Fruit fly (Drosophila melanogaster) whole organism, embryonic: ENCODE results near the gene CG13716.

Experiments used
- ATbp ChIP-seq: fragments of 200-800 bp; sonication (Bioruptor generic); optimal IDR thresholded peaks from 2 replicates; lab custom pipeline; 2017; ENCODE audit warnings: missing biosample characterization, mild to moderate bottlenecking, missing genetic modification characterization, missing genetic modification reagents
- Abd-B ChIP-seq: fragments of 200-800 bp; sonication (Bioruptor generic); optimal IDR thresholded peaks from 2 replicates; lab custom pipeline; 2018; ENCODE audit warnings: missing biosample characterization, mild to moderate bottlenecking, missing genetic modification characterization, moderate library complexity
- Bgb ChIP-seq: fragments of 200-800 bp; sonication (Bioruptor generic); IDR thresholded peaks from 2 replicates; pipeline ENCODE4 v1.3.6; 2022; ENCODE audit warnings: missing biosample characterization, missing genetic modification characterization; ENCODE audit not compliant: partially characterized antibody
- CG11247 ChIP-seq: fragments of 200-800 bp; sonication (Bioruptor generic); IDR thresholded peaks from 2 replicates; pipeline ENCODE4 v1.3.6; 2022; ENCODE audit warnings: missing biosample characterization, missing genetic modification characterization
- CG11560 ChIP-seq: fragments of 200-800 bp; sonication (Bioruptor generic); IDR thresholded peaks from 3 replicates; pipeline ENCODE4 v1.3.6; 2022; ENCODE audit warnings: missing biosample characterization, missing genetic modification characterization
- CG12744 ChIP-seq: fragments of 200-800 bp; sonication (Bioruptor generic); optimal IDR thresholded peaks from 2 replicates; lab custom pipeline; 2016; ENCODE audit warnings: missing biosample characterization, missing genetic modification characterization
- CG13894 ChIP-seq: fragments of 200-800 bp; sonication (Bioruptor generic); optimal IDR thresholded peaks from 3 replicates; lab custom pipeline; 2018; ENCODE audit warnings: missing biosample characterization, mild to moderate bottlenecking, missing genetic modification characterization, moderate library complexity
- CG14965 ChIP-seq: fragments of 200-800 bp; sonication (Bioruptor generic); optimal IDR thresholded peaks from 2 replicates; lab custom pipeline; 2016; ENCODE audit warnings: missing biosample characterization, missing genetic modification characterization, borderline replicate concordance
- CG15011 ChIP-seq: fragments of 200-800 bp; sonication (Bioruptor generic); optimal IDR thresholded peaks from 3 replicates; lab custom pipeline; 2018; ENCODE audit warnings: missing biosample characterization, mild to moderate bottlenecking, missing genetic modification characterization
- CG1603 ChIP-seq: fragments of 200-800 bp; sonication (Bioruptor generic); optimal IDR thresholded peaks from 2 replicates; lab custom pipeline; 2019; ENCODE audit warnings: missing biosample characterization, mild to moderate bottlenecking, missing genetic modification characterization, moderate library complexity
- CG1647 ChIP-seq: fragments of 200-800 bp; sonication (Bioruptor generic); optimal IDR thresholded peaks from 3 replicates; lab custom pipeline; 2016; ENCODE audit warnings: missing biosample characterization, missing genetic modification characterization
- CG16779 ChIP-seq: fragments of 200-800 bp; sonication (Bioruptor generic); IDR thresholded peaks from 2 replicates; pipeline ENCODE4 v1.3.6; 2022; ENCODE audit warnings: missing biosample characterization, missing genetic modification characterization
- CG16815 ChIP-seq: fragments of 200-800 bp; sonication (Bioruptor generic); optimal IDR thresholded peaks from 3 replicates; lab custom pipeline; 2017; ENCODE audit warnings: missing biosample characterization, mild to moderate bottlenecking, missing genetic modification characterization
- CG16863 ChIP-seq: fragments of 200-800 bp; sonication (Bioruptor generic); optimal IDR thresholded peaks from 3 replicates; lab custom pipeline; 2016; ENCODE audit warnings: missing biosample characterization, missing genetic modification characterization
- CG2120 ChIP-seq: fragments of 200-800 bp; sonication (Bioruptor generic); optimal IDR thresholded peaks from 3 replicates; lab custom pipeline; 2016; ENCODE audit warnings: missing biosample characterization, missing genetic modification characterization
- CG34422 ChIP-seq: fragments of 200-800 bp; sonication (Bioruptor generic); IDR thresholded peaks from 3 replicates; pipeline ENCODE4 v1.3.6; 2022; ENCODE audit warnings: missing biosample characterization, missing genetic modification characterization
- CG4424 ChIP-seq: fragments of 200-800 bp; sonication (Bioruptor generic); optimal IDR thresholded peaks from 3 replicates; lab custom pipeline; 2016; ENCODE audit warnings: missing biosample characterization, missing genetic modification characterization
- CG4617 ChIP-seq: fragments of 200-800 bp; sonication (Bioruptor generic); optimal IDR thresholded peaks from 3 replicates; lab custom pipeline; 2016; ENCODE audit warnings: missing biosample characterization, missing genetic modification characterization, borderline replicate concordance
- CG7963 ChIP-seq: fragments of 200-800 bp; sonication (Bioruptor generic); IDR thresholded peaks from 3 replicates; pipeline ENCODE4 v1.3.6; 2022; ENCODE audit warnings: missing biosample characterization, missing genetic modification characterization; ENCODE audit not compliant: partially characterized antibody
- CG8388 ChIP-seq: fragments of 200-800 bp; sonication (Bioruptor generic); optimal IDR thresholded peaks from 2 replicates; lab custom pipeline; 2019; ENCODE audit warnings: missing biosample characterization, mild to moderate bottlenecking, missing genetic modification characterization, moderate library complexity
- CG8765 ChIP-seq: fragments of 200-800 bp; sonication (Bioruptor generic); IDR thresholded peaks from 2 replicates; pipeline ENCODE4 v1.3.6; 2022; ENCODE audit warnings: missing biosample characterization, missing genetic modification characterization
- CG8924 ChIP-seq: fragments of 200-800 bp; optimal IDR thresholded peaks from 3 replicates; lab custom pipeline; 2019; ENCODE audit warnings: missing biosample characterization, mild to moderate bottlenecking, missing genetic modification characterization, moderate library complexity
- CG8944 ChIP-seq: fragments of 200-800 bp; sonication (Bioruptor generic); optimal IDR thresholded peaks from 3 replicates; lab custom pipeline; 2016; ENCODE audit warnings: missing biosample characterization, missing genetic modification characterization
- Dfd ChIP-seq, 2 experiments: fragments of >200 bp; optimal IDR thresholded peaks; 2 replicates each; lab custom pipeline; 2017; ENCODE audit warnings: missing biosample characterization in 2 of 2, missing genetic modification characterization in 2 of 2
- E2f1 ChIP-seq: fragments of 200-800 bp; sonication (Bioruptor generic); IDR thresholded peaks from 2 replicates; pipeline ENCODE4 v1.3.6; 2022; ENCODE audit warnings: missing biosample characterization, missing genetic modification characterization
- GATAe ChIP-seq: fragments of 200-800 bp; sonication (Bioruptor generic); conservative IDR thresholded peaks from 2 replicates; pipeline ENCODE4 v1.3.6; 2022; ENCODE audit warnings: missing biosample characterization, missing genetic modification characterization
- NfI ChIP-seq: fragments of 200-800 bp; sonication (Bioruptor generic); optimal IDR thresholded peaks from 3 replicates; lab custom pipeline; 2018; ENCODE audit warnings: missing biosample characterization, mild to moderate bottlenecking, missing genetic modification characterization, moderate library complexity
- Trl ChIP-seq, 3 experiments: fragments of >200 bp in 2 of 3; fragments of 200-800 bp in 1 of 3; sonication (Bioruptor generic) in 1 of 3; optimal IDR thresholded peaks; 2 replicates in 1 of 3; 3 replicates in 2 of 3; lab custom pipeline; 2016 to 2017; ENCODE audit warnings: missing biosample characterization in 1 of 3, missing genetic modification characterization in 1 of 3
- al ChIP-seq: fragments of 200-800 bp; sonication (Bioruptor generic); IDR thresholded peaks from 2 replicates; pipeline ENCODE4 v1.3.6; 2022; ENCODE audit warnings: missing biosample characterization, missing genetic modification characterization
- amos ChIP-seq: fragments of 200-800 bp; sonication (Bioruptor generic); IDR thresholded peaks from 2 replicates; pipeline ENCODE4 v1.3.6; 2022; ENCODE audit warnings: missing biosample characterization, missing genetic modification characterization; ENCODE audit not compliant: partially characterized antibody
- ash1 ChIP-seq: fragments of 200-800 bp; sonication (Bioruptor generic); optimal IDR thresholded peaks from 2 replicates; lab custom pipeline; 2018; ENCODE audit warnings: missing biosample characterization, mild to moderate bottlenecking, missing genetic modification characterization
- chif ChIP-seq, 2 experiments: fragments of 200-800 bp; sonication (Bioruptor generic); optimal IDR thresholded peaks; 3 replicates each; lab custom pipeline; 2016; ENCODE audit warnings: missing biosample characterization in 2 of 2, missing genetic modification characterization in 2 of 2
- dan ChIP-seq: fragments of 200-800 bp; sonication (Bioruptor generic); IDR thresholded peaks from 2 replicates; pipeline ENCODE4 v1.3.6; 2022; ENCODE audit warnings: missing biosample characterization, missing genetic modification characterization
- dati ChIP-seq: fragments of 200-800 bp; sonication (Bioruptor generic); IDR thresholded peaks from 2 replicates; pipeline ENCODE4 v1.3.6; 2022; ENCODE audit warnings: missing biosample characterization, missing genetic modification characterization
- fd102C ChIP-seq: fragments of 200-800 bp; sonication (Bioruptor generic); optimal IDR thresholded peaks from 2 replicates; lab custom pipeline; 2018; ENCODE audit warnings: missing biosample characterization, mild to moderate bottlenecking, missing genetic modification characterization, moderate library complexity
- ftz-f1 ChIP-seq: fragments of 200-800 bp; sonication (Bioruptor generic); optimal IDR thresholded peaks from 2 replicates; lab custom pipeline; 2016; ENCODE audit warnings: missing biosample characterization, missing genetic modification characterization
- kah ChIP-seq: fragments of 200-800 bp; sonication (Bioruptor generic); optimal IDR thresholded peaks from 2 replicates; lab custom pipeline; 2018; ENCODE audit warnings: missing biosample characterization, mild to moderate bottlenecking, missing genetic modification characterization
- klu ChIP-seq: fragments of 200-800 bp; sonication (Bioruptor generic); IDR thresholded peaks from 2 replicates; pipeline ENCODE4 v1.3.6; 2022; ENCODE audit warnings: missing biosample characterization, missing genetic modification characterization
- odd ChIP-seq: fragments of 200-800 bp; sonication (Bioruptor generic); optimal IDR thresholded peaks from 2 replicates; lab custom pipeline; 2017; ENCODE audit warnings: missing biosample characterization, mild to moderate bottlenecking, missing genetic modification characterization
- org-1 ChIP-seq: fragments of 200-800 bp; sonication (Bioruptor generic); optimal IDR thresholded peaks from 2 replicates; lab custom pipeline; 2017; ENCODE audit warnings: missing biosample characterization, missing genetic modification characterization
- pzg ChIP-seq: fragments of 200-800 bp; sonication (Bioruptor generic); optimal IDR thresholded peaks from 3 replicates; lab custom pipeline; 2018; ENCODE audit warnings: missing biosample characterization, mild to moderate bottlenecking, missing genetic modification characterization, moderate library complexity
- rib ChIP-seq: fragments of 200-800 bp; sonication (Bioruptor generic); IDR thresholded peaks from 2 replicates; pipeline ENCODE4 v1.3.6; 2022; ENCODE audit warnings: missing biosample characterization, missing genetic modification characterization
- slbo ChIP-seq: fragments of 200-800 bp; sonication (Bioruptor generic); IDR thresholded peaks from 2 replicates; pipeline ENCODE4 v1.3.6; 2022; ENCODE audit warnings: missing biosample characterization, missing genetic modification characterization
- slp2 ChIP-seq: fragments of 200-800 bp; sonication (Bioruptor generic); optimal IDR thresholded peaks from 2 replicates; lab custom pipeline; 2016; ENCODE audit warnings: missing biosample characterization, missing genetic modification characterization
- so ChIP-seq: fragments of 200-800 bp; sonication (Bioruptor generic); IDR thresholded peaks from 3 replicates; pipeline ENCODE4 v1.3.6; 2022; ENCODE audit warnings: missing biosample characterization, missing genetic modification characterization
- toy ChIP-seq: fragments of 200-800 bp; sonication (Bioruptor generic); IDR thresholded peaks from 2 replicates; pipeline ENCODE4 v1.3.6; 2022; ENCODE audit warnings: missing biosample characterization, missing genetic modification characterization
- tx ChIP-seq: fragments of 200-800 bp; sonication (Bioruptor generic); optimal IDR thresholded peaks from 2 replicates; lab custom pipeline; 2016; ENCODE audit warnings: missing biosample characterization, missing genetic modification characterization
- unc-4 ChIP-seq: fragments of 200-800 bp; sonication (Bioruptor generic); IDR thresholded peaks from 2 replicates; pipeline ENCODE4 v1.3.6; 2022; ENCODE audit warnings: missing biosample characterization, missing genetic modification characterization; ENCODE audit not compliant: partially characterized antibody

The CG13716 gene

DNA sequence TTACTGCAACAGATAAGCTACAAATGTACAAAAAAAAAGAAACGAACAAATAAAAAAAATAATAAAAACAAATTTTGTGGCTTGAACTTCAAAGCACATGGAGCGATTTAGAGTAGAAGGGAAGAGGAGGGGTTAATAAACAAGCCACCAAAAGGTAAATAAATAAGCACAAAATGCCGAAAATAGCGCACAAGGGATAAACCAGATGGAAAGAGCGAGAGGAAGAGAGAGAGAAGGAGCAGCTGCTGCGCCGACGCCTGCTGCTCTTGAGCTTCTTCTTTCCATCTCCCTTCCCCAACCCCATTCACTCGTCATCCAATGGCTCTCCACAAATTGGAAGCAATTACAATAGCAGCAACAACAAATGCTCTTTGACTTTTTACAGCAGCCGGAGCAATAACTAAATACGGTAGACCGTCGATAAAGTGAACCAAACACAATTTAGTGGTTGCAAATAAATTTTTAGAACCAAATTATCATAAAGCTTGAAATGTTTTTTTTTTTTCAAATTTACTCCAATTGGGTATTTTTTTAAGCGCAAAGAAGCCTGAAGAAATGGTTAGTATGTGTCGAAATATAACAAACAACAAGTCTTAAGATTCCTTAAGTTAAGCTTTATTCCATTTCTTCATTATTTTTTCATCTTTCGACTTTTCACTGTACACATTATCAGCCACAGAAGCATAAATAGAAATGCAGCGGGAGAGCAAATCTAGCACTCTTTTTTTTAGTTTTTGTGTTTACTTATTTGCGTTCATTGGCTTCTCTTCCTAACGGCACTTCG, 10.0 kb downstream of the CG13716 start (continued):
- no peak for TF ChIP-seq unc-4
- peak; percentile 90 for TF ChIP-seq CG16863 (GFP tag; lab: Kevin White, UChicago)
- no peak for TF ChIP-seq CG7963 (GFP tag; lab: Robert Waterston, UW)
- peak; percentile 88 for TF ChIP-seq tx (GFP tag; lab: Kevin White, UChicago)
- TF ChIP-seq CG2120 (GFP tag; lab: Kevin White, UChicago): peak; percentile 92
- no peak for TF ChIP-seq toy
- no peak for TF ChIP-seq fd102C (GFP tag; lab: Kevin White, UChicago)
- TF ChIP-seq Bgb (GFP tag; lab: Robert Waterston, UW): no peak
- peak; percentile 84 for TF ChIP-seq CG8944
- peak; percentile 82 for TF ChIP-seq slp2
- no peak for TF ChIP-seq CG16779
- peak; percentile 75 for TF ChIP-seq CG11560 (tag; lab: Robert Waterston, UW)
- peak; percentile 71 for TF ChIP-seq CG13894 (tag; lab: Kevin White, UChicago)
- peak; percentile 70; the same call in 1 of the 2 replicates for TF ChIP-seq klu (GFP tag; lab: Robert Waterston, UW)
- TF ChIP-seq NfI (GFP tag; lab: Kevin White, UChicago): peak; percentile 91
- TF ChIP-seq CG8388 (GFP tag; lab: Kevin White, UChicago): peak; percentile 83
- peak; percentile 71 for TF ChIP-seq al (GFP tag; lab: Robert Waterston, UW)
- peak; percentile 75 for TF ChIP-seq odd (GFP tag; lab: Kevin White, UChicago)
- peak; percentile 80 for TF ChIP-seq CG16815 (GFP tag; lab: Kevin White, UChicago)
- peak; percentile 76 for TF ChIP-seq ATbp (GFP tag; lab: Kevin White, UChicago)
- peak; percentile 38 for TF ChIP-seq ash1 (GFP tag; lab: Kevin White, UChicago)
- peak; percentile 45; the same call in 1 of the 2 replicates for TF ChIP-seq dan (GFP tag; lab: Robert Waterston, UW)
- TF ChIP-seq E2f1 (GFP tag; lab: Robert Waterston, UW): peak; percentile 83
- no peak for TF ChIP-seq Dfd (GFP tag; optimal IDR thresholded peaks at IDR 0.05; lab: Kevin White, UChicago)
- peak; percentile 81; the same call in 2 of the 3 replicates for TF ChIP-seq so (GFP tag; lab: Robert Waterston, UW)
- TF ChIP-seq CG1647: peak; percentile 75
- peak; percentile 72 for TF ChIP-seq CG8924 (tag; lab: Kevin White, UChicago)
- no peak for TF ChIP-seq amos (GFP tag; lab: Robert Waterston, UW)
- peak; percentile 74 for TF ChIP-seq CG4617
- TF ChIP-seq kah (GFP tag; lab: Kevin White, UChicago): peak; percentile 83
- no peak for TF ChIP-seq pzg (GFP tag; lab: Kevin White, UChicago)
- TF ChIP-seq CG4424 (GFP tag; lab: Kevin White, UChicago): peak; percentile 91
- TF ChIP-seq Trl (optimal IDR thresholded peaks at IDR 0.05; lab: Kevin White, UChicago): peak; percentile 60 to 65
- peak; percentile 56 for TF ChIP-seq Trl (GFP tag; optimal IDR thresholded peaks at IDR 0.05; lab: Kevin White, UChicago)
- TF ChIP-seq CG12744 (GFP tag; lab: Kevin White, UChicago): peak; percentile 69
- peak; percentile 33; the same call in 1 of the 2 replicates for TF ChIP-seq rib (GFP tag; lab: Robert Waterston, UW)
- peak; percentile 44 for TF ChIP-seq dati
- no peak for TF ChIP-seq ftz-f1 (GFP tag; lab: Kevin White, UChicago)
- peak; percentile 65 for TF ChIP-seq CG14965 (GFP tag; lab: Kevin White, UChicago)
- peak; percentile 56; the same call in 1 of the 2 replicates for TF ChIP-seq GATAe (GFP tag; lab: Robert Waterston, UW)
- TF ChIP-seq chif (GFP tag; optimal IDR thresholded peaks at IDR 0.05; lab: Kevin White, UChicago): peak; percentile 87 to 91
- peak; percentile 83 for TF ChIP-seq CG15011 (GFP tag; lab: Kevin White, UChicago)
- peak; percentile 89 for TF ChIP-seq slbo (GFP tag; lab: Robert Waterston, UW)
- TF ChIP-seq CG1603 (tag; lab: Kevin White, UChicago): peak; percentile 52
- peak; percentile 81 for TF ChIP-seq org-1 (GFP tag; lab: Kevin White, UChicago)
- TF ChIP-seq CG34422 (GFP tag; lab: Robert Waterston, UW): peak; percentile 87
- peak; percentile 69; the same call in 1 of the 2 replicates for TF ChIP-seq CG11247 (GFP tag; lab: Robert Waterston, UW)
- TF ChIP-seq CG8765 (GFP tag; lab: Robert Waterston, UW): peak; percentile 51
- TF ChIP-seq Abd-B (GFP tag; lab: Kevin White, UChicago): peak; percentile 91
